Worm (Caenorhabditis elegans) whole organism, young adult: ENCODE measurements around the gene F22F7.12.

Source experiments
- C17E4.6 ChIP-seq: fragments of 200-800 bp; sonication (Bioruptor generic); IDR thresholded peaks from 2 replicates; pipeline ENCODE4 v1.3.6; 2022; ENCODE audit warnings: missing genetic modification reagents, missing genetic modification characterization, missing compliant biosample characterization
- F23B12.7 ChIP-seq: sonication (generic microtip); optimal IDR thresholded peaks from 2 replicates; lab custom pipeline; 2017; ENCODE audit warnings: missing genetic modification characterization, mild to moderate bottlenecking, missing compliant biosample characterization, antibody characterized with exemption, moderate library complexity; ENCODE audit not compliant: insufficient read depth
- F39B2.1 ChIP-seq: fragments of 200-800 bp; sonication (Bioruptor generic); IDR thresholded peaks from 2 replicates; pipeline ENCODE4 v1.3.6; 2022; ENCODE audit warnings: missing genetic modification reagents, missing genetic modification characterization, missing compliant biosample characterization
- F57A8.1 ChIP-seq: fragments of 200-800 bp; sonication (Bioruptor generic); optimal IDR thresholded peaks from 2 replicates; lab custom pipeline; 2018; ENCODE audit warnings: mild to moderate bottlenecking, missing genetic modification characterization, moderate library complexity, missing compliant biosample characterization
- F57C9.4 ChIP-seq: sonication (generic microtip); optimal IDR thresholded peaks from 2 replicates; lab custom pipeline; 2017; ENCODE audit warnings: mild to moderate bottlenecking, missing genetic modification characterization, missing compliant biosample characterization
- K11D2.4 ChIP-seq: fragments of 200-800 bp; sonication (Bioruptor generic); IDR thresholded peaks from 2 replicates; pipeline ENCODE4 v1.3.6; 2022; ENCODE audit warnings: missing genetic modification reagents, missing genetic modification characterization, missing compliant biosample characterization
- K12H6.12 ChIP-seq: fragments of 200-800 bp; sonication (Bioruptor generic); optimal IDR thresholded peaks from 2 replicates; lab custom pipeline; 2018; ENCODE audit warnings: mild to moderate bottlenecking, missing genetic modification characterization, missing compliant biosample characterization
- T07F8.4 ChIP-seq: sonication (generic microtip); optimal IDR thresholded peaks from 2 replicates; lab custom pipeline; 2016; ENCODE audit warnings: mild to moderate bottlenecking, missing genetic modification characterization, moderate library complexity, missing compliant biosample characterization
- Y53F4B.3 ChIP-seq: fragments of 200-800 bp; sonication (Bioruptor generic); IDR thresholded peaks from 2 replicates; pipeline ENCODE4 v1.3.6; 2022; ENCODE audit warnings: missing genetic modification reagents, missing genetic modification characterization, missing compliant biosample characterization
- ZK185.1 ChIP-seq: sonication (generic microtip); optimal IDR thresholded peaks from 2 replicates; lab custom pipeline; 2016; ENCODE audit warnings: mild to moderate bottlenecking, missing genetic modification characterization, missing compliant biosample characterization; ENCODE audit not compliant: poor library complexity, severe bottlenecking
- aptf-2 ChIP-seq: fragments of 200-800 bp; sonication (Bioruptor generic); conservative IDR thresholded peaks from 2 replicates; pipeline ENCODE4 v1.3.6; 2022; ENCODE audit warnings: missing genetic modification reagents, missing genetic modification characterization, missing compliant biosample characterization
- aptf-3 ChIP-seq: fragments of 200-800 bp; sonication (Bioruptor generic); IDR thresholded peaks from 2 replicates; pipeline ENCODE4 v1.3.6; 2022; ENCODE audit warnings: missing genetic modification characterization, missing compliant biosample characterization
- attf-6 ChIP-seq: fragments of 200-800 bp; sonication (Bioruptor generic); IDR thresholded peaks from 2 replicates; pipeline ENCODE4 v1.3.6; 2022; ENCODE audit warnings: missing genetic modification reagents, missing genetic modification characterization, missing compliant biosample characterization
- bed-1 ChIP-seq: fragments of 200-800 bp; sonication (Bioruptor generic); IDR thresholded peaks from 2 replicates; pipeline ENCODE4 v1.3.6; 2022; ENCODE audit warnings: missing genetic modification reagents, missing genetic modification characterization, missing compliant biosample characterization
- bed-2 ChIP-seq: fragments of 200-800 bp; sonication (Bioruptor generic); IDR thresholded peaks from 2 replicates; pipeline ENCODE4 v1.3.6; 2022; ENCODE audit warnings: missing genetic modification reagents, missing genetic modification characterization, missing compliant biosample characterization
- ccch-3 ChIP-seq: fragments of 200-800 bp; sonication (Bioruptor generic); optimal IDR thresholded peaks from 2 replicates; lab custom pipeline; 2018; ENCODE audit warnings: mild to moderate bottlenecking, missing genetic modification characterization, missing compliant biosample characterization
- ceh-40 ChIP-seq: fragments of 200-800 bp; sonication (Bioruptor generic); IDR thresholded peaks from 2 replicates; pipeline ENCODE4 v1.3.6; 2022; ENCODE audit warnings: missing genetic modification characterization, missing compliant biosample characterization
- ets-4 ChIP-seq: fragments of 200-800 bp; sonication (Bioruptor generic); optimal IDR thresholded peaks from 2 replicates; lab custom pipeline; 2018; ENCODE audit warnings: mild to moderate bottlenecking, missing genetic modification characterization, missing compliant biosample characterization
- gei-17 ChIP-seq: fragments of 200-800 bp; sonication (Bioruptor generic); optimal IDR thresholded peaks from 2 replicates; lab custom pipeline; 2018; ENCODE audit warnings: mild to moderate bottlenecking, missing genetic modification characterization, missing compliant biosample characterization
- him-1 ChIP-seq: sonication (generic microtip); optimal IDR thresholded peaks from 2 replicates; lab custom pipeline; 2016; ENCODE audit warnings: missing genotype, missing genetic modification reagents, missing genetic modification characterization, missing compliant biosample characterization
- hmg-1.2 ChIP-seq: fragments of 200-800 bp; sonication (Bioruptor generic); IDR thresholded peaks from 2 replicates; pipeline ENCODE4 v1.3.6; 2022; ENCODE audit warnings: missing genetic modification reagents, missing genetic modification characterization, missing compliant biosample characterization
- let-526 ChIP-seq: fragments of 200-800 bp; sonication (Bioruptor generic); IDR thresholded peaks from 2 replicates; pipeline ENCODE4 v1.3.6; 2022; ENCODE audit warnings: missing genetic modification reagents, missing genetic modification characterization, missing compliant biosample characterization
- lin-35 ChIP-seq, 3 experiments: fragments of 150-350 bp in 2 of 3; sonication (generic microtip) in 1 of 3; optimal IDR thresholded peaks; 2 replicates each; lab custom pipeline; 2014 to 2018; ENCODE audit warnings: missing biosample characterization in 3 of 3, missing genetic modification characterization in 3 of 3, missing genetic modification reagents in 3 of 3
- lin-40 ChIP-seq: sonication (generic microtip); optimal IDR thresholded peaks from 2 replicates; lab custom pipeline; 2016; ENCODE audit warnings: missing genetic modification characterization, mild to moderate bottlenecking, missing compliant biosample characterization, missing genotype, missing genetic modification reagents
- lsy-27 ChIP-seq: sonication (generic microtip); optimal IDR thresholded peaks from 2 replicates; lab custom pipeline; 2017; ENCODE audit warnings: missing genetic modification characterization, mild to moderate bottlenecking, missing compliant biosample characterization, antibody characterized with exemption, missing genotype, borderline replicate concordance; ENCODE audit not compliant: insufficient read depth
- madf-6 ChIP-seq: fragments of 200-800 bp; sonication (Bioruptor generic); IDR thresholded peaks from 2 replicates; pipeline ENCODE4 v1.3.6; 2022; ENCODE audit warnings: missing genetic modification reagents, missing genetic modification characterization, missing compliant biosample characterization
- madf-8 ChIP-seq: fragments of 200-800 bp; sonication (Bioruptor generic); conservative IDR thresholded peaks from 2 replicates; pipeline ENCODE4 v1.3.6; 2022; ENCODE audit warnings: missing genetic modification reagents, missing genetic modification characterization, missing compliant biosample characterization
- nfya-1 ChIP-seq: sonication (generic microtip); optimal IDR thresholded peaks from 2 replicates; lab custom pipeline; 2017; ENCODE audit warnings: antibody characterized with exemption, missing compliant biosample characterization, missing genetic modification characterization, borderline replicate concordance; ENCODE audit not compliant: insufficient read depth
- nhr-80 ChIP-seq: sonication (generic microtip); optimal IDR thresholded peaks from 2 replicates; lab custom pipeline; 2016; ENCODE audit warnings: missing genetic modification characterization, missing compliant biosample characterization
- rcor-1 ChIP-seq: fragments of 200-800 bp; sonication (Bioruptor generic); IDR thresholded peaks from 2 replicates; pipeline ENCODE4 v1.3.6; 2022; ENCODE audit warnings: missing genetic modification reagents, missing genetic modification characterization, missing compliant biosample characterization
- sdz-38 ChIP-seq: sonication (generic microtip); optimal IDR thresholded peaks from 2 replicates; lab custom pipeline; 2016; ENCODE audit warnings: missing genotype, missing genetic modification characterization, missing compliant biosample characterization
- somi-1 ChIP-seq: fragments of 200-800 bp; sonication (Bioruptor generic); optimal IDR thresholded peaks from 2 replicates; lab custom pipeline; 2018; ENCODE audit warnings: mild to moderate bottlenecking, missing genetic modification characterization, missing compliant biosample characterization
- unc-62 ChIP-seq: fragments of 150-350 bp; optimal IDR thresholded peaks from 2 replicates; lab custom pipeline; 2014; ENCODE audit warnings: missing biosample characterization, missing genetic modification reagents, missing genetic modification characterization
- xnd-1 ChIP-seq: sonication (generic microtip); optimal IDR thresholded peaks from 2 replicates; lab custom pipeline; 2016; ENCODE audit warnings: missing genotype, missing genetic modification reagents, missing genetic modification characterization, missing compliant biosample characterization
- ztf-25 ChIP-seq: fragments of 200-800 bp; sonication (Bioruptor generic); IDR thresholded peaks from 2 replicates; pipeline ENCODE4 v1.3.6; 2022; ENCODE audit warnings: missing genetic modification reagents, missing genetic modification characterization, missing compliant biosample characterization

Gene F22F7.12

ce11 chrV:2119529-2119928 lies 24.8 kb downstream of the F22F7.12 start, which contains the start of gene F22F7.11:
F22F7.11 (plus strand) TSS chrV:2119829.
- TF ChIP-seq K12H6.12 (tag; lab: Kevin White, UChicago) (no peak), sdz-38 (tag; lab: Kevin White, UChicago) (no peak), F57A8.1 (no peak), madf-6 (GFP tag; lab: Robert Waterston, UW) (no peak), rcor-1 (GFP tag; lab: Robert Waterston, UW) (no peak), ets-4 (GFP tag; lab: Kevin White, UChicago) (no peak), let-526 (GFP tag; lab: Robert Waterston, UW) (no peak)

ce11 chrV:2118574-2118973 lies 25.7 kb downstream of the F22F7.12 start, which contains the start of gene bgnt-1.2:
bgnt-1.2 (minus strand) TSS chrV:2118674.
- TF ChIP-seq lsy-27: no peak
- TF ChIP-seq rcor-1 (GFP tag; lab: Robert Waterston, UW): no peak
- TF ChIP-seq unc-62 (GFP tag; lab: Kevin White, UChicago): no peak
- no peak for TF ChIP-seq hmg-1.2 (GFP tag; lab: Robert Waterston, UW)
- no peak for TF ChIP-seq ZK185.1 (tag; lab: Kevin White, UChicago)
- TF ChIP-seq bed-2: no peak

ce11 chrV:2110368-2110767 lies 33.9 kb downstream of the F22F7.12 start, which contains the start of gene F22F7.3:
F22F7.3 (plus strand) TSS chrV:2110668.
- TF ChIP-seq ceh-40 (no peak), rcor-1 (GFP tag; lab: Robert Waterston, UW) (no peak), aptf-3 (no peak), madf-8 (GFP tag; lab: Robert Waterston, UW) (no peak), xnd-1 (tag; lab: Kevin White, UChicago) (no peak), lin-35 (GFP tag; optimal IDR thresholded peaks at IDR 0.05; lab: Kevin White, UChicago) (no peak), ccch-3 (GFP tag; lab: Kevin White, UChicago) (no peak)

ce11 chrV:2109295-2109694 lies 35.0 kb downstream of the F22F7.12 start, which contains the start of gene ckb-4:
ckb-4 (minus strand) TSS chrV:2109434.
- TF ChIP-seq F23B12.7 (tag; lab: Kevin White, UChicago) (no peak), nhr-80 (peak; percentile 22)
- TF ChIP-seq, all 124 proteins: peak for 1

ce11 chrV:2105976-2106375 lies 38.3 kb downstream of the F22F7.12 start, which contains the start of gene F22F7.4:
F22F7.4 (minus strand) TSS chrV:2106076.
- TF ChIP-seq C17E4.6 (GFP tag; lab: Robert Waterston, UW): no peak
- no peak for TF ChIP-seq aptf-2
- TF ChIP-seq him-1 (tag; lab: Kevin White, UChicago): no peak
- TF ChIP-seq T07F8.4: no peak
- TF ChIP-seq gei-17 (GFP tag; lab: Kevin White, UChicago): no peak
- TF ChIP-seq ceh-40: no peak
- TF ChIP-seq F39B2.1 (GFP tag; lab: Robert Waterston, UW): no peak
- no peak for TF ChIP-seq ztf-25
- no peak for TF ChIP-seq lin-40 (tag; lab: Kevin White, UChicago)

- TF ChIP-seq F57C9.4 (tag; lab: Kevin White, UChicago) (no peak), lin-40 (tag; lab: Kevin White, UChicago) (no peak), attf-6 (GFP tag; lab: Robert Waterston, UW) (no peak), bed-1 (no peak), somi-1 (GFP tag; lab: Kevin White, UChicago) (no peak), nfya-1 (tag; lab: Kevin White, UChicago) (no peak), K11D2.4 (GFP tag; lab: Robert Waterston, UW) (no peak), Y53F4B.3 (no peak)
Measured at ce11 chrV:2103118-2103517, 41.2 kb downstream of the F22F7.12 start, which contains the start of gene F36F12.1. F36F12.1 (minus strand) TSS chrV:2103218.
